Worm (Caenorhabditis elegans) whole organism, L1 larva: Measurements from ENCODE around the gene eri-5.

Experiments
- aly-2 ChIP-seq: fragments of 150-350 bp; optimal IDR thresholded peaks from 2 replicates; lab custom pipeline; 2014; ENCODE audit warnings: missing biosample characterization, missing genetic modification characterization
- egl-27 ChIP-seq, 2 experiments: fragments of 150-350 bp in 1 of 2; sonication (generic microtip); optimal IDR thresholded peaks; 3 replicates each; lab custom pipeline; 2017 to 2018; ENCODE audit warnings: missing biosample characterization in 2 of 2, missing genetic modification characterization in 2 of 2, missing genetic modification reagents in 2 of 2
- pqm-1 ChIP-seq: sonication (generic microtip); optimal IDR thresholded peaks from 3 replicates; lab custom pipeline; 2017; ENCODE audit warnings: missing biosample characterization, missing genetic modification characterization

DNA sequence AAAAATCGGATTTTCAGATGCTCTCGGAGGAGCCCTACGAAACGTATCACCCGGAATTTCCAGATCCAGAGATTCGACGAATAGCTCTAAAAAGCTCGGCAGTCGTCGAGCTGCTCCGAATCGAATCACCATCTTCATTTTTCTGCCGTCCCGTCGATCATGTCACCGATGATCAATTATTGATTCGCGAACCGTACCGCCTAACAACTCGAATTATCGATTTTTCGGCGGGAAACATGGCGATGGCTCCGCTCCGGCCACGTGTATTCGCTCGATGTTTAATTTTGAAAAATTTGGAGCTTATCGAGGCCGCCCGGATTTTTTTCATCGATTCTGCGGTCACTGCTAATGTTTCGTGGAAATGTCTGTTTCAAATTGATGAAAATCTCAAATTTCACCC lies at the start of gene eri-5:
- TF ChIP-seq aly-2 (tag; lab: Kevin White, UChicago) (no peak), pqm-1 (no peak), egl-27 (tag; optimal IDR thresholded peaks at IDR 0.05; lab: Kevin White, UChicago) (no peak)
